Fruit fly (Drosophila melanogaster) whole organism, embryonic: ENCODE results near the gene rempA.

Experiments
- CG12071 ChIP-seq: fragments of 200-800 bp; sonication (Bioruptor generic); optimal IDR thresholded peaks from 3 replicates; lab custom pipeline; 2018; ENCODE audit warnings: missing biosample characterization, mild to moderate bottlenecking, missing genetic modification characterization
- CG12155 ChIP-seq: fragments of 200-800 bp; sonication (Bioruptor generic); optimal IDR thresholded peaks from 3 replicates; lab custom pipeline; 2016; ENCODE audit warnings: missing biosample characterization, missing genetic modification characterization
- CG12769 ChIP-seq: fragments of 200-800 bp; sonication (Bioruptor generic); optimal IDR thresholded peaks from 2 replicates; lab custom pipeline; 2019; ENCODE audit warnings: missing biosample characterization, mild to moderate bottlenecking, missing genetic modification characterization, moderate library complexity
- CG12942 ChIP-seq: fragments of 200-800 bp; sonication (Bioruptor generic); optimal IDR thresholded peaks from 3 replicates; lab custom pipeline; 2016; ENCODE audit warnings: missing biosample characterization, missing genetic modification characterization
- CG13287 ChIP-seq: fragments of 200-800 bp; sonication (Bioruptor generic); IDR thresholded peaks from 2 replicates; pipeline ENCODE4 v1.3.6; 2022; ENCODE audit warnings: missing biosample characterization, missing genetic modification characterization; ENCODE audit not compliant: partially characterized antibody
- CG13296 ChIP-seq: fragments of 200-800 bp; sonication (Bioruptor generic); optimal IDR thresholded peaks from 3 replicates; lab custom pipeline; 2018; ENCODE audit warnings: missing biosample characterization, mild to moderate bottlenecking, missing genetic modification characterization
- CG15514 ChIP-seq: fragments of 200-800 bp; sonication (Bioruptor generic); optimal IDR thresholded peaks from 3 replicates; lab custom pipeline; 2017; ENCODE audit warnings: missing biosample characterization, missing genetic modification characterization, mild to moderate bottlenecking, moderate library complexity, missing genetic modification reagents
- CG17612 ChIP-seq: fragments of 200-800 bp; sonication (Bioruptor generic); IDR thresholded peaks from 2 replicates; pipeline ENCODE4 v1.3.6; 2022; ENCODE audit warnings: missing biosample characterization, missing genetic modification characterization
- CG17912 ChIP-seq: fragments of 200-800 bp; sonication (Bioruptor generic); optimal IDR thresholded peaks from 2 replicates; lab custom pipeline; 2018; ENCODE audit warnings: missing biosample characterization, mild to moderate bottlenecking, missing genetic modification characterization
- CG18764 ChIP-seq: fragments of 200-800 bp; sonication (Bioruptor generic); optimal IDR thresholded peaks from 3 replicates; lab custom pipeline; 2016; ENCODE audit warnings: missing biosample characterization, missing genetic modification characterization
- CG2116 ChIP-seq: fragments of 200-800 bp; sonication (Bioruptor generic); optimal IDR thresholded peaks from 3 replicates; lab custom pipeline; 2018; ENCODE audit warnings: missing biosample characterization, mild to moderate bottlenecking, missing genetic modification characterization
- CG2875 ChIP-seq: fragments of 200-800 bp; sonication (Bioruptor generic); optimal IDR thresholded peaks from 2 replicates; lab custom pipeline; 2017; ENCODE audit warnings: missing biosample characterization, mild to moderate bottlenecking, missing genetic modification characterization, missing genetic modification reagents
- CG31224 ChIP-seq: fragments of 200-800 bp; sonication (Bioruptor generic); IDR thresholded peaks from 2 replicates; pipeline ENCODE4 v1.3.6; 2022; ENCODE audit warnings: missing biosample characterization, missing genetic modification characterization
- CG32767 ChIP-seq: fragments of 200-800 bp; sonication (Bioruptor generic); IDR thresholded peaks from 2 replicates; pipeline ENCODE4 v1.3.6; 2022; ENCODE audit warnings: missing biosample characterization, missing genetic modification characterization
- CG33557 ChIP-seq: fragments of 200-800 bp; sonication (Bioruptor generic); optimal IDR thresholded peaks from 2 replicates; lab custom pipeline; 2019; ENCODE audit warnings: missing biosample characterization, mild to moderate bottlenecking, missing genetic modification characterization, moderate library complexity
- CG3407 ChIP-seq: fragments of 200-800 bp; sonication (Bioruptor generic); optimal IDR thresholded peaks from 2 replicates; lab custom pipeline; 2018; ENCODE audit warnings: missing biosample characterization, mild to moderate bottlenecking, missing genetic modification characterization
- CG4404 ChIP-seq: fragments of 200-800 bp; sonication (Bioruptor generic); IDR thresholded peaks from 2 replicates; pipeline ENCODE4 v1.3.6; 2022; ENCODE audit warnings: missing biosample characterization, missing genetic modification characterization
- CG4617 ChIP-seq: fragments of 200-800 bp; sonication (Bioruptor generic); optimal IDR thresholded peaks from 3 replicates; lab custom pipeline; 2016; ENCODE audit warnings: missing biosample characterization, missing genetic modification characterization, borderline replicate concordance
- CG6175 ChIP-seq: fragments of 200-800 bp; sonication (Bioruptor generic); IDR thresholded peaks from 3 replicates; pipeline ENCODE4 v1.3.6; 2022; ENCODE audit warnings: missing biosample characterization, missing genetic modification characterization
- CG6272 ChIP-seq: fragments of 200-800 bp; sonication (Bioruptor generic); IDR thresholded peaks from 2 replicates; pipeline ENCODE4 v1.3.6; 2022; ENCODE audit warnings: missing biosample characterization, missing genetic modification characterization
- CG6791 ChIP-seq: fragments of 200-800 bp; sonication (Bioruptor generic); IDR thresholded peaks from 3 replicates; pipeline ENCODE4 v1.3.6; 2022; ENCODE audit warnings: missing biosample characterization, missing genetic modification characterization; ENCODE audit not compliant: partially characterized antibody
- CG7357 ChIP-seq: fragments of 200-800 bp; sonication (Bioruptor generic); IDR thresholded peaks from 3 replicates; pipeline ENCODE4 v1.3.6; 2022; ENCODE audit warnings: missing biosample characterization, missing genetic modification characterization
- CG7928 ChIP-seq: fragments of 200-800 bp; sonication (Bioruptor generic); optimal IDR thresholded peaks from 2 replicates; lab custom pipeline; 2017; ENCODE audit warnings: missing biosample characterization, mild to moderate bottlenecking, missing genetic modification characterization
- CG7963 ChIP-seq: fragments of 200-800 bp; sonication (Bioruptor generic); IDR thresholded peaks from 3 replicates; pipeline ENCODE4 v1.3.6; 2022; ENCODE audit warnings: missing biosample characterization, missing genetic modification characterization; ENCODE audit not compliant: partially characterized antibody
- CG8089 ChIP-seq: fragments of 200-800 bp; sonication (Bioruptor generic); optimal IDR thresholded peaks from 3 replicates; lab custom pipeline; 2016; ENCODE audit warnings: missing biosample characterization, missing genetic modification characterization
- CG9727 ChIP-seq: fragments of 200-800 bp; sonication (Bioruptor generic); optimal IDR thresholded peaks from 3 replicates; lab custom pipeline; 2017; ENCODE audit warnings: missing biosample characterization, mild to moderate bottlenecking, missing genetic modification characterization
- Dip2 ChIP-seq: fragments of 200-800 bp; sonication (Bioruptor generic); IDR thresholded peaks from 2 replicates; pipeline ENCODE4 v1.3.6; 2022; ENCODE audit warnings: missing biosample characterization, missing genetic modification characterization
- Elba2 ChIP-seq: fragments of 200-800 bp; sonication (Bioruptor generic); optimal IDR thresholded peaks from 3 replicates; lab custom pipeline; 2016; ENCODE audit warnings: missing biosample characterization, missing genetic modification characterization
- HLH3B ChIP-seq: fragments of 200-800 bp; sonication (Bioruptor generic); IDR thresholded peaks from 2 replicates; pipeline ENCODE4 v1.3.6; 2022; ENCODE audit warnings: missing biosample characterization, missing genetic modification characterization
- Meics ChIP-seq: fragments of 200-800 bp; sonication (Bioruptor generic); optimal IDR thresholded peaks from 2 replicates; lab custom pipeline; 2017; ENCODE audit warnings: missing biosample characterization, mild to moderate bottlenecking, missing genetic modification characterization
- Myb ChIP-seq: fragments of 200-800 bp; sonication (Bioruptor generic); optimal IDR thresholded peaks from 2 replicates; lab custom pipeline; 2016; ENCODE audit warnings: missing biosample characterization, missing genetic modification characterization
- Ssrp ChIP-seq: fragments of 200-800 bp; sonication (Bioruptor generic); optimal IDR thresholded peaks from 2 replicates; lab custom pipeline; 2018; ENCODE audit warnings: missing biosample characterization, mild to moderate bottlenecking, missing genetic modification characterization, moderate library complexity
- ab ChIP-seq: fragments of 200-800 bp; sonication (Bioruptor generic); optimal IDR thresholded peaks from 2 replicates; lab custom pipeline; 2016; ENCODE audit warnings: missing biosample characterization, missing genetic modification characterization
- ash1 ChIP-seq: fragments of 200-800 bp; sonication (Bioruptor generic); optimal IDR thresholded peaks from 2 replicates; lab custom pipeline; 2018; ENCODE audit warnings: missing biosample characterization, mild to moderate bottlenecking, missing genetic modification characterization
- btn ChIP-seq: fragments of 200-800 bp; sonication (Bioruptor generic); optimal IDR thresholded peaks from 2 replicates; lab custom pipeline; 2016; ENCODE audit warnings: missing biosample characterization, missing genetic modification characterization
- fd3F ChIP-seq: fragments of 200-800 bp; sonication (Bioruptor generic); optimal IDR thresholded peaks from 2 replicates; lab custom pipeline; 2018; ENCODE audit warnings: missing biosample characterization, mild to moderate bottlenecking, missing genetic modification characterization, moderate library complexity
- gsb-n ChIP-seq: fragments of 200-800 bp; sonication (Bioruptor generic); optimal IDR thresholded peaks from 3 replicates; lab custom pipeline; 2018; ENCODE audit warnings: missing biosample characterization, mild to moderate bottlenecking, missing genetic modification characterization
- kah ChIP-seq: fragments of 200-800 bp; sonication (Bioruptor generic); optimal IDR thresholded peaks from 2 replicates; lab custom pipeline; 2018; ENCODE audit warnings: missing biosample characterization, mild to moderate bottlenecking, missing genetic modification characterization
- kay ChIP-seq: fragments of 200-800 bp; sonication (Bioruptor generic); optimal IDR thresholded peaks from 2 replicates; lab custom pipeline; 2016; ENCODE audit warnings: missing biosample characterization, missing genetic modification characterization
- klu ChIP-seq: fragments of 200-800 bp; sonication (Bioruptor generic); IDR thresholded peaks from 2 replicates; pipeline ENCODE4 v1.3.6; 2022; ENCODE audit warnings: missing biosample characterization, missing genetic modification characterization
- pan ChIP-seq, 4 experiments: fragments of >200 bp in 3 of 4; fragments of 200-800 bp in 1 of 4; sonication (Bioruptor generic) in 1 of 4; optimal IDR thresholded peaks in 3 of 4; IDR thresholded peaks in 1 of 4; 2 replicates each; pipeline versions ENCODE4 v1.3.6 to Lab custom; 2017 to 2022; ENCODE audit warnings: missing biosample characterization in 2 of 4, missing genetic modification characterization in 2 of 4, mixed read lengths in 1 of 4
- psq ChIP-seq: fragments of 200-800 bp; sonication (Bioruptor generic); optimal IDR thresholded peaks from 2 replicates; lab custom pipeline; 2017; ENCODE audit warnings: missing biosample characterization, missing genetic modification characterization
- pum ChIP-seq: fragments of 200-800 bp; sonication (Bioruptor generic); optimal IDR thresholded peaks from 2 replicates; lab custom pipeline; 2016; ENCODE audit warnings: missing biosample characterization, missing genetic modification characterization
- salm ChIP-seq: fragments of 200-800 bp; sonication (Bioruptor generic); optimal IDR thresholded peaks from 2 replicates; lab custom pipeline; 2018; ENCODE audit warnings: missing biosample characterization, mild to moderate bottlenecking, missing genetic modification characterization
- sisA ChIP-seq: fragments of 200-800 bp; sonication (Bioruptor generic); IDR thresholded peaks from 2 replicates; pipeline ENCODE4 v1.3.6; 2022; ENCODE audit warnings: missing biosample characterization, missing genetic modification characterization
- sna ChIP-seq: fragments of 200-800 bp; sonication (Bioruptor generic); IDR thresholded peaks from 2 replicates; pipeline ENCODE4 v1.3.6; 2022; ENCODE audit warnings: missing biosample characterization, missing genetic modification characterization; ENCODE audit not compliant: partially characterized antibody
- sob ChIP-seq: fragments of 200-800 bp; sonication (Bioruptor generic); IDR thresholded peaks from 2 replicates; pipeline ENCODE4 v1.3.6; 2022; ENCODE audit warnings: missing biosample characterization, missing genetic modification characterization

rempA gene

DNA sequence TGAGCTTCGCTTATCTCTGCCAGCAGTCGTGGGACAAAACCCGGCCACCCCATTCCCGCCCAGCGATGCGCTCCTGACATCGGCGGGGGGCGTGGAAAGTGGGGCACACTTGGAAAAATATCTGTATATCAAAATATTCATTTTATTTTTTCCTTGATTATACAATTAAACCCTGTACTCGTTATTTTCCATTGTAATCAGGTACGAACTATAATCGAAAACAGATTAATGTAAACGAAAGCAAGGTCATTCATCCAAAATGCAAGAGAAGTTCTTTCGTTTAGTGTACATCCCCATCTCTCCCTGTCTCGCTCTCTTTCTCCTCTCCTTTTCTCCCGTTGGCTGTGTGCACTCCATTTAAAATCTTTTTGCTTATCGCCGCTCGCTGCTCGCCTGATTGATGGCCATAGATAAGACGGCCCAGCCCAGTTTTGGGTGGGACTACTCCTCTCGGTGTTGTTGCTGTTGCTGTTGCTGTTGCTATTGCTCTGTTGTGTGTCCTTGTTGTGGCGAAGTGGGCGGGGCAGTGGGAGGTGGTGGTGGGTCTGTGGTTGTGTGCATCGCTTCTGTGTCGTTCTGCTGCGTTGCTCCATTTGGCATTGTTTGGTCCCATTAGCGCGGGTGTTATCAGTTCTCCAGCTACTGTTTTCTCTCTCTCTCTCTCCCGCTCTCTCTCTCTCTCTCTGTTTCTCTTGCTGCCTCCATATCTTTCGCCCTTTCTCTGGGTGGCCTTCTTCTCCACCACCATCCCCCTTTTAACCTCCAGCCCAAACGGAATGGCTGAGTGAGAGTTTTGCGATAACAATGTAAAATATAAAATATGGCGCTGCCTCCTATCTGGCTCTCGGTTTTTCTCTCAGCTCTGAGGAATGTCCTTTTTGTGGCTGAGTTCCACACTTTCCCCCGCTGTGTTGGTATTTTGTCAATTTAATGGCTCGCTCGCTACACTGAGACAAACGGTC, 43.8 kb downstream of the rempA start (continued):
- peak; percentile 19 for TF ChIP-seq psq (GFP tag; lab: Kevin White, UChicago)
- peak; percentile 49 for TF ChIP-seq CG18764 (GFP tag; lab: Kevin White, UChicago)
- TF ChIP-seq klu (GFP tag; lab: Robert Waterston, UW): 0 out of 2 replicates have a peak, but pooled peaks have one; percentile 39
- peak; percentile 0 for TF ChIP-seq kay (GFP tag; lab: Kevin White, UChicago)
- TF ChIP-seq CG32767 (GFP tag; lab: Robert Waterston, UW): peak; percentile 40; the same call in 1 of the 2 replicates
- TF ChIP-seq ash1 (GFP tag; lab: Kevin White, UChicago): no peak
- no peak for TF ChIP-seq CG31224
- TF ChIP-seq pum (GFP tag; lab: Kevin White, UChicago): peak; percentile 50
- peak; percentile 35 for TF ChIP-seq CG2116
- TF ChIP-seq CG17912: no peak
- no peak for TF ChIP-seq CG13287 (GFP tag; lab: Robert Waterston, UW)
- TF ChIP-seq CG9727 (GFP tag; lab: Kevin White, UChicago): peak; percentile 75
- TF ChIP-seq ab (GFP tag; lab: Kevin White, UChicago): peak; percentile 9
- TF ChIP-seq Meics (GFP tag; lab: Kevin White, UChicago): peak; percentile 75
- TF ChIP-seq CG12155: peak; percentile 50
- peak; percentile 23 for TF ChIP-seq Myb (GFP tag; lab: Kevin White, UChicago)
- peak; percentile 76 for TF ChIP-seq Ssrp (tag; lab: Kevin White, UChicago)
- peak; percentile 65 for TF ChIP-seq kah (GFP tag; lab: Kevin White, UChicago)
- no peak for TF ChIP-seq CG7963 (GFP tag; lab: Robert Waterston, UW)
- TF ChIP-seq sob (GFP tag; lab: Robert Waterston, UW): peak; percentile 63; the same call in 1 of the 2 replicates
- 0 out of 3 replicates have a peak, but pooled peaks have one; percentile 34 for TF ChIP-seq CG6175 (GFP tag; lab: Robert Waterston, UW)
- TF ChIP-seq CG6791 (GFP tag; lab: Robert Waterston, UW): no peak
- TF ChIP-seq Elba2 (GFP tag; lab: Kevin White, UChicago): no peak
- no peak for TF ChIP-seq CG17612 (GFP tag; lab: Robert Waterston, UW)
- TF ChIP-seq HLH3B (GFP tag; lab: Robert Waterston, UW): peak; percentile 63
- TF ChIP-seq CG12769: peak; percentile 89
- TF ChIP-seq pan (optimal IDR thresholded peaks at IDR 0.05; lab: Kevin White, UChicago): no peak
- TF ChIP-seq pan (GFP tag; optimal IDR thresholded peaks at IDR 0.05 in 1 of 2, IDR thresholded peaks at IDR 0.05 in 1 of 2): peak in 1 of 2 experiments; percentile 78
- peak; percentile 82 for TF ChIP-seq sisA (GFP tag; lab: Robert Waterston, UW)
- peak; percentile 77 for TF ChIP-seq gsb-n (tag; lab: Kevin White, UChicago)
- TF ChIP-seq CG15514 (GFP tag; lab: Kevin White, UChicago): peak; percentile 53
- peak; percentile 47; the same call in 1 of the 2 replicates for TF ChIP-seq CG6272 (GFP tag; lab: Robert Waterston, UW)
- TF ChIP-seq btn (GFP tag; lab: Kevin White, UChicago): no peak
- TF ChIP-seq salm (tag; lab: Kevin White, UChicago): peak; percentile 74
- peak; percentile 71 for TF ChIP-seq CG2875 (GFP tag; lab: Kevin White, UChicago)
- peak; percentile 71 for TF ChIP-seq CG4404 (GFP tag; lab: Robert Waterston, UW)
- TF ChIP-seq CG4617: peak; percentile 19
- peak; percentile 68 for TF ChIP-seq CG3407 (GFP tag; lab: Kevin White, UChicago)
- TF ChIP-seq sna (GFP tag; lab: Robert Waterston, UW): no peak
- peak; percentile 71 for TF ChIP-seq CG12942 (GFP tag; lab: Kevin White, UChicago)
- TF ChIP-seq Dip2: no peak
- TF ChIP-seq CG7357: peak; percentile 44; the same call in 1 of the 3 replicates
- peak; percentile 61 for TF ChIP-seq CG8089 (GFP tag; lab: Kevin White, UChicago)
- peak; percentile 28 for TF ChIP-seq CG33557
- no peak for TF ChIP-seq CG7928 (GFP tag; lab: Kevin White, UChicago)
- TF ChIP-seq CG13296 (GFP tag; lab: Kevin White, UChicago): peak; percentile 66
- peak; percentile 74 for TF ChIP-seq CG12071 (GFP tag; lab: Kevin White, UChicago)
- TF ChIP-seq fd3F (GFP tag; lab: Kevin White, UChicago): peak; percentile 26
